Worm (Caenorhabditis elegans) whole organism, L1 larva: ENCODE data around the gene ZK930.4.

Source experiments
- nhr-11 ChIP-seq: fragments of 150-350 bp; optimal IDR thresholded peaks from 2 replicates; lab custom pipeline; 2014; ENCODE audit warnings: missing biosample characterization, missing genetic modification characterization
- unc-130 ChIP-seq: fragments of 150-350 bp; optimal IDR thresholded peaks from 2 replicates; lab custom pipeline; 2017; ENCODE audit warnings: missing biosample characterization, missing genetic modification characterization, inconsistent platforms
- zag-1 ChIP-seq: fragments of 150-350 bp; optimal IDR thresholded peaks from 2 replicates; lab custom pipeline; 2014; ENCODE audit warnings: missing biosample characterization, missing genetic modification characterization

- TF ChIP-seq unc-130 (no peak), zag-1 (tag; lab: Kevin White, UChicago) (no peak), nhr-11 (tag; lab: Kevin White, UChicago) (no peak)
These were observed 20.2 kb downstream of the ZK930.4 start for ce11 chrII:11926501-11926900.
